Worm (Caenorhabditis elegans): ENCODE results near the gene F58D2.2.

Gene F58D2.2

DNA sequence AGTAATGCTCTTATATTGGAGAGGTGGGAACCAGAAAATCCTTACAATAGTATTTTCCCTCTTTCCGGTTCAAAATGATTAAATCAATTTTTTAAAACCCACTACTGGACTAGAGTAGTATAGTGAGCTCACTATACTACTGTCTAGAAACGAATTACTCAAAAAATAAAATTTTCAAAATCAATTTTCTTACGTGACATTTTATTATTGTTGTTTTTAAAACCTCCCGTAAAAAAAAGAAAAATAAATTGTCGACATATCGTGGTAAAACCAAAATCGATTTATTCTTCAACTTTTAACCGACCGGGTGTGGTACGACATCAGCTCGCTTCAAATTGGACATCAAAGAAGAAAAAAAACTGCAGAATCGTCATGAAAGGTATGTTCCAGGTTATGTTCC, at the start of gene F58D2.2:
Gene F58D2.2 (plus strand): TSS at position 301 of the 400 bp plus-strand sequence.
- TF ChIP-seq ceh-82 (tag; optimal IDR thresholded peaks at IDR 0.05) (no peak), unc-55 (GFP tag; optimal IDR thresholded peaks at IDR 0.05) (no peak), skn-1 (tag; optimal IDR thresholded peaks at IDR 0.05) (no peak), mab-5 (tag; optimal IDR thresholded peaks at IDR 0.05) (no peak), C34F6.9 (tag; optimal IDR thresholded peaks at IDR 0.05) (no peak), ceh-16 (tag; optimal IDR thresholded peaks at IDR 0.05) (no peak), nhr-129 (tag; optimal IDR thresholded peaks at IDR 0.05) (no peak), aly-2 (tag; optimal IDR thresholded peaks at IDR 0.05) (no peak), ztf-4 (tag; optimal IDR thresholded peaks at IDR 0.05) (no peak), zag-1 (tag; optimal IDR thresholded peaks at IDR 0.05) (no peak), nhr-11 (tag; optimal IDR thresholded peaks at IDR 0.05) (no peak), elt-1 (tag; optimal IDR thresholded peaks at IDR 0.05) (no peak), Y55F3AM.14 (GFP tag; optimal IDR thresholded peaks at IDR 0.05) (no peak), unc-39 (tag; optimal IDR thresholded peaks at IDR 0.05) (no peak), snpc-4 (tag; optimal IDR thresholded peaks at IDR 0.05) (no peak), crh-2 (tag; optimal IDR thresholded peaks at IDR 0.05) (no peak), ZK546.5 (tag; optimal IDR thresholded peaks at IDR 0.05) (no peak)

DNA sequence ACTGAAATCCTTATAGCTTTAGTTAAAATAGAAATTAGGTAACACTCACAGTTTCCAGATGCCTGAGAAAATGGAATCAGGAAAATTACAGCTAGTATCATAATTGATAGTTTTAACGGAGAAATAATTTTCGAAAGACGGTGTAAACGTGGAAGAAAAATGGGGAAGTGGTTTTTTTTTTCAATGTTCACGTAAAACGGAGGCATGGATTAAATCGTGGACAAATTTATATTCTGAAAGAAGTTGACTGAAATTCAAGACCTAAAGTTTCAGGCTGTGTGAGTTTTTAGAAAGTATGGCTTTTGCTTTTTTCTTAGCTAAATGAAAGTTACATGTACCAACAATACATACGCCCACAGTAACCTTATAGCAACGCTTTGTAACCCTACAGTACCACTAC, 47.3 kb upstream of the F58D2.2 start, which contains the start of gene spe-43:
Gene spe-43 (minus strand): TSS at position 101 of the 400 bp plus-strand sequence.
- TF ChIP-seq ztf-1 (GFP tag; conservative IDR thresholded peaks at IDR 0.05): no peak
- no peak for TF ChIP-seq Y55F3AM.14 (GFP tag; optimal IDR thresholded peaks at IDR 0.05)
- no peak for TF ChIP-seq nhr-21 (tag; optimal IDR thresholded peaks at IDR 0.05)
- TF ChIP-seq elt-3 (tag; optimal IDR thresholded peaks at IDR 0.05): no peak
- TF ChIP-seq nhr-129 (tag; optimal IDR thresholded peaks at IDR 0.05): no peak
- no peak for TF ChIP-seq alr-1 (tag; optimal IDR thresholded peaks at IDR 0.05)
- no peak for TF ChIP-seq sma-3 (GFP tag; optimal IDR thresholded peaks at IDR 0.05)
- TF ChIP-seq lsy-2 (tag; optimal IDR thresholded peaks at IDR 0.05): no peak
- no peak for TF ChIP-seq nhr-6 (tag; optimal IDR thresholded peaks at IDR 0.05)
- no peak for TF ChIP-seq ztf-4 (tag; optimal IDR thresholded peaks at IDR 0.05)
- no peak for TF ChIP-seq mdl-1 (tag; optimal IDR thresholded peaks at IDR 0.05)
- TF ChIP-seq lin-39 (tag; optimal IDR thresholded peaks at IDR 0.05): no peak
- TF ChIP-seq skn-1 (tag; optimal IDR thresholded peaks at IDR 0.05): no peak
- TF ChIP-seq nhr-11 (tag; optimal IDR thresholded peaks at IDR 0.05): no peak
- TF ChIP-seq egl-27 (tag; optimal IDR thresholded peaks at IDR 0.05): no peak
- TF ChIP-seq nhr-25 (tag; optimal IDR thresholded peaks at IDR 0.05): no peak
- no peak for TF ChIP-seq ceh-82 (tag; optimal IDR thresholded peaks at IDR 0.05)
- no peak for TF ChIP-seq aly-2 (tag; optimal IDR thresholded peaks at IDR 0.05)

ce11 chrIV:13149276-13149675, 40.3 kb upstream of the F58D2.2 start, which contains the start of gene nlp-79:
Gene nlp-79 (plus strand): TSS chrIV:13149576.
- TF ChIP-seq nhr-129 (tag; optimal IDR thresholded peaks at IDR 0.05): no peak

ce11 chrIV:13154391-13155283, 34.9 kb upstream of the F58D2.2 start, which contains the start of the genes crld-1 and msh-5:
Gene crld-1 (minus strand): TSS chrIV:13154441.
Gene msh-5 (plus strand): TSS chrIV:13155233.
- no peak for TF ChIP-seq C34F6.9 (tag; optimal IDR thresholded peaks at IDR 0.05)
- TF ChIP-seq nhr-129 (tag; optimal IDR thresholded peaks at IDR 0.05): peak; percentile 44
- no peak for TF ChIP-seq sma-9 (GFP tag; optimal IDR thresholded peaks at IDR 0.05)
- no peak for TF ChIP-seq sma-9 (tag; optimal IDR thresholded peaks at IDR 0.05)
- no peak for TF ChIP-seq lsy-2 (tag; optimal IDR thresholded peaks at IDR 0.05)
- TF ChIP-seq unc-62 (GFP tag; optimal IDR thresholded peaks at IDR 0.05): no peak
- TF ChIP-seq unc-55 (GFP tag; optimal IDR thresholded peaks at IDR 0.05): peak; percentile 2

ce11 chrIV:13165181-13165580, 24.4 kb upstream of the F58D2.2 start, which contains the start of gene scl-14:
Gene scl-14 (plus strand): TSS chrIV:13165481.
- TF ChIP-seq sma-3 (GFP tag; optimal IDR thresholded peaks at IDR 0.05): no peak
- TF ChIP-seq Y55F3AM.14 (GFP tag; optimal IDR thresholded peaks at IDR 0.05): no peak
- TF ChIP-seq F13H6.1 (tag; optimal IDR thresholded peaks at IDR 0.05): no peak
- TF ChIP-seq crh-2 (tag; optimal IDR thresholded peaks at IDR 0.05): no peak
- no peak for TF ChIP-seq nhr-129 (tag; optimal IDR thresholded peaks at IDR 0.05)
- TF ChIP-seq skn-1 (tag; optimal IDR thresholded peaks at IDR 0.05): no peak
- TF ChIP-seq R02D3.7 (tag; optimal IDR thresholded peaks at IDR 0.05): no peak
- no peak for TF ChIP-seq gmeb-1 (tag; optimal IDR thresholded peaks at IDR 0.05)
- no peak for TF ChIP-seq elt-3 (tag; optimal IDR thresholded peaks at IDR 0.05)
- no peak for TF ChIP-seq nhr-10 (tag; optimal IDR thresholded peaks at IDR 0.05)
- no peak for TF ChIP-seq nhr-23 (tag; optimal IDR thresholded peaks at IDR 0.05)
- no peak for TF ChIP-seq fos-1 (tag; optimal IDR thresholded peaks at IDR 0.05)
- TF ChIP-seq ztf-1 (GFP tag; conservative IDR thresholded peaks at IDR 0.05): no peak
- TF ChIP-seq mab-5 (tag; optimal IDR thresholded peaks at IDR 0.05): no peak
- no peak for TF ChIP-seq lsy-2 (tag; optimal IDR thresholded peaks at IDR 0.05)
- TF ChIP-seq nhr-11 (tag; optimal IDR thresholded peaks at IDR 0.05): no peak
- no peak for TF ChIP-seq mbf-1 (tag; optimal IDR thresholded peaks at IDR 0.05)
- TF ChIP-seq ZK546.5 (tag; optimal IDR thresholded peaks at IDR 0.05): no peak
- no peak for TF ChIP-seq ztf-4 (tag; optimal IDR thresholded peaks at IDR 0.05)
- TF ChIP-seq dmd-4 (tag; optimal IDR thresholded peaks at IDR 0.05): no peak
